Fruit fly (Drosophila melanogaster): ENCODE data around the gene CG31751.

CG31751 gene

dm6 chr2L:18705617-18706046 is 28.6 kb downstream of the CG31751 start, which contains the start of gene Jwa (continued):
- TF ChIP-seq CG4617 (GFP tag; optimal IDR thresholded peaks at IDR 0.05; ENCODE audit: borderline replicate concordance) (peak; percentile 97), CG11398 (GFP tag; optimal IDR thresholded peaks at IDR 0.05) (peak; percentile 79), gcm (GFP tag; optimal IDR thresholded peaks at IDR 0.05) (peak; percentile 91), CG12236 (GFP tag; optimal IDR thresholded peaks at IDR 0.05) (peak; percentile 79), CG3281 (GFP tag; optimal IDR thresholded peaks at IDR 0.05) (peak; percentile 75), ase (GFP tag; IDR thresholded peaks at IDR 0.05) (peak; percentile 66; the same call in 2 of the 3 replicates), psq (GFP tag; optimal IDR thresholded peaks at IDR 0.05) (peak; percentile 84), CG5953 (GFP tag; IDR thresholded peaks at IDR 0.05) (peak; percentile 95), gsb (GFP tag; IDR thresholded peaks at IDR 0.05) (peak; percentile 74), Sox102F (GFP tag; optimal IDR thresholded peaks at IDR 0.05) (peak; percentile 97), CG6683 (GFP tag; optimal IDR thresholded peaks at IDR 0.05) (peak; percentile 44), cad (GFP tag; optimal IDR thresholded peaks at IDR 0.05) (no peak), CG17829 (tag; optimal IDR thresholded peaks at IDR 0.05) (peak; percentile 89), D19B (GFP tag; optimal IDR thresholded peaks at IDR 0.05) (peak; percentile 44), CG31441 (GFP tag; IDR thresholded peaks at IDR 0.05) (peak; percentile 75), Lhr (GFP tag; optimal IDR thresholded peaks at IDR 0.05) (peak; percentile 80), CG13296 (GFP tag; optimal IDR thresholded peaks at IDR 0.05) (peak; percentile 77), Awh (GFP tag; IDR thresholded peaks at IDR 0.05) (peak; percentile 80), dati (GFP tag; IDR thresholded peaks at IDR 0.05) (peak; percentile 41; the same call in 1 of the 2 replicates), odd (GFP tag; optimal IDR thresholded peaks at IDR 0.05) (peak; percentile 57), bigmax (GFP tag; optimal IDR thresholded peaks at IDR 0.05) (no peak), chm (GFP tag; IDR thresholded peaks at IDR 0.05) (peak; percentile 91), CG3726 (GFP tag; IDR thresholded peaks at IDR 0.05) (peak; percentile 90), ap (GFP tag; IDR thresholded peaks at IDR 0.05) (peak; percentile 94), sim (GFP tag; IDR thresholded peaks at IDR 0.05) (peak; percentile 63; the same call in 1 of the 2 replicates), CG11247 (GFP tag; IDR thresholded peaks at IDR 0.05) (peak; percentile 87), Ets65A (GFP tag) (peak; percentile 99), h (optimal IDR thresholded peaks at IDR 0.05) (no peak), CG9215 (GFP tag; IDR thresholded peaks at IDR 0.05) (peak; percentile 92), CG12659 (GFP tag; optimal IDR thresholded peaks at IDR 0.05) (peak; percentile 94), repo (GFP tag; optimal IDR thresholded peaks at IDR 0.05) (peak; percentile 84), Stat92E (GFP tag; optimal IDR thresholded peaks at IDR 0.05) (peak in 1 of 3 experiments; percentile 60), sug (tag; optimal IDR thresholded peaks at IDR 0.05) (peak; percentile 91), her (GFP tag; optimal IDR thresholded peaks at IDR 0.05) (peak; percentile 61), ERR (GFP tag; optimal IDR thresholded peaks at IDR 0.05) (peak; percentile 76), CrebB (tag; optimal IDR thresholded peaks at IDR 0.05) (peak; percentile 90), sisA (GFP tag; IDR thresholded peaks at IDR 0.05) (peak; percentile 96), CG3838 (GFP tag; optimal IDR thresholded peaks at IDR 0.05) (peak; percentile 84), Jarid2 (GFP tag; optimal IDR thresholded peaks at IDR 0.05) (peak; percentile 46), Camta (GFP tag; optimal IDR thresholded peaks at IDR 0.05) (peak; percentile 89), CG7963 (GFP tag; IDR thresholded peaks at IDR 0.05; ENCODE audit: partially characterized antibody) (peak; percentile 93), pho (GFP tag; optimal IDR thresholded peaks at IDR 0.05) (peak; percentile 93), rib (GFP tag; IDR thresholded peaks at IDR 0.05) (peak; percentile 81), Nf-YA (GFP tag; IDR thresholded peaks at IDR 0.05) (peak; percentile 67), Dek (tag; optimal IDR thresholded peaks at IDR 0.05) (peak; percentile 95), onecut (GFP tag; IDR thresholded peaks at IDR 0.05) (peak; percentile 62), CG8388 (GFP tag; optimal IDR thresholded peaks at IDR 0.05) (peak; percentile 68), CG15601 (tag; optimal IDR thresholded peaks at IDR 0.05) (peak; percentile 73), Scr (GFP tag; IDR thresholded peaks at IDR 0.05; ENCODE audit: partially characterized antibody) (peak; percentile 99), CG17328 (GFP tag; IDR thresholded peaks at IDR 0.05) (peak; percentile 89), lola (GFP tag; optimal IDR thresholded peaks at IDR 0.05) (peak in 1 of 3 experiments; percentile 95)

Measured in whole organism, embryonic.